Worm (Caenorhabditis elegans) whole organism, L1 larva: ENCODE measurements around the gene acy-1.
A peak's percentile ranks its signal among the peaks of the same experiment; 100 is the strongest.

Experiments
- Y116A8C.19 ChIP-seq: sonication (generic microtip); optimal IDR thresholded peaks from 2 replicates; lab custom pipeline; 2016; ENCODE audit warnings: missing compliant biosample characterization, missing genetic modification characterization, borderline replicate concordance
- aha-1 ChIP-seq: fragments of 150-350 bp; optimal IDR thresholded peaks from 2 replicates; lab custom pipeline; 2014; ENCODE audit warnings: missing biosample characterization, missing genetic modification characterization
- ceh-63 ChIP-seq: fragments of 200-800 bp; sonication (Bioruptor generic); optimal IDR thresholded peaks from 2 replicates; lab custom pipeline; 2018; ENCODE audit warnings: mild to moderate bottlenecking, missing genetic modification characterization, missing compliant biosample characterization
- ceh-88 ChIP-seq: fragments of 200-800 bp; sonication (Bioruptor generic); IDR thresholded peaks from 2 replicates; pipeline ENCODE4 v1.3.6; 2022; ENCODE audit warnings: missing genetic modification characterization, missing compliant biosample characterization
- dpl-1 ChIP-seq, 3 experiments: fragments of 150-350 bp in 2 of 3; sonication (generic microtip) in 1 of 3; optimal IDR thresholded peaks; 2 replicates each; lab custom pipeline; 2014 to 2017; ENCODE audit warnings: missing biosample characterization in 3 of 3, missing genetic modification characterization in 3 of 3, missing genetic modification reagents in 3 of 3
- dsc-1 ChIP-seq: sonication (generic microtip); optimal IDR thresholded peaks from 2 replicates; lab custom pipeline; 2016; ENCODE audit warnings: mild to moderate bottlenecking, missing genetic modification characterization, missing compliant biosample characterization
- efl-1 ChIP-seq, 4 experiments: fragments of 150-350 bp; optimal IDR thresholded peaks in 3 of 4; peaks in 1 of 4; 1 replicate in 1 of 4; 2 replicates in 3 of 4; lab custom pipeline; 2014; ENCODE audit warnings: missing biosample characterization in 2 of 4, missing genetic modification characterization in 2 of 4, missing genetic modification reagents in 2 of 4
- efl-3 ChIP-seq: fragments of 200-800 bp; sonication (Bioruptor generic); optimal IDR thresholded peaks from 2 replicates; lab custom pipeline; 2018; ENCODE audit warnings: mild to moderate bottlenecking, missing genetic modification characterization, missing compliant biosample characterization
- egl-13 ChIP-seq: sonication (generic microtip); optimal IDR thresholded peaks from 2 replicates; lab custom pipeline; 2016; ENCODE audit warnings: missing genotype, missing genetic modification reagents, missing genetic modification characterization, missing compliant biosample characterization
- elt-3 ChIP-seq, 6 experiments: fragments of 150-350 bp in 1 of 6; sonication (generic microtip); optimal IDR thresholded peaks; 2 replicates each; lab custom pipeline; 2017 to 2018; ENCODE audit warnings: missing biosample characterization in 6 of 6, missing genetic modification characterization in 6 of 6, inconsistent platforms in 1 of 6
- fkh-10 ChIP-seq: sonication (generic microtip); optimal IDR thresholded peaks from 2 replicates; lab custom pipeline; 2017; ENCODE audit warnings: missing biosample characterization, missing genetic modification reagents, missing genetic modification characterization
- isw-1 ChIP-seq: fragments of 200-800 bp; sonication (Bioruptor generic); IDR thresholded peaks from 2 replicates; pipeline ENCODE4 v1.3.6; 2022; ENCODE audit warnings: missing genetic modification characterization, missing compliant biosample characterization
- lir-3 ChIP-seq: sonication (generic microtip); optimal IDR thresholded peaks from 2 replicates; lab custom pipeline; 2016; ENCODE audit warnings: mild to moderate bottlenecking, missing genetic modification characterization, moderate library complexity, missing compliant biosample characterization; ENCODE audit not compliant: poor library complexity
- lsy-2 ChIP-seq, 2 experiments: fragments of 150-350 bp; optimal IDR thresholded peaks; 2 replicates each; lab custom pipeline; 2014; ENCODE audit warnings: missing biosample characterization in 2 of 2, missing genetic modification characterization in 2 of 2
- mab-9 ChIP-seq: fragments of 200-800 bp; sonication (Bioruptor generic); IDR thresholded peaks from 2 replicates; pipeline ENCODE4 v1.3.6; 2022; ENCODE audit warnings: missing genetic modification reagents, missing genetic modification characterization, missing compliant biosample characterization
- mef-2 ChIP-seq: fragments of 150-350 bp; optimal IDR thresholded peaks from 2 replicates; lab custom pipeline; 2014; ENCODE audit warnings: missing biosample characterization, missing genetic modification characterization
- mep-1 ChIP-seq: fragments of 150-350 bp; optimal IDR thresholded peaks from 2 replicates; lab custom pipeline; 2014; ENCODE audit warnings: missing biosample characterization, missing genetic modification characterization
- nhr-19 ChIP-seq: fragments of 200-800 bp; sonication (Bioruptor generic); conservative IDR thresholded peaks from 2 replicates; pipeline ENCODE4 v1.3.6; 2022; ENCODE audit warnings: missing genetic modification characterization, missing compliant biosample characterization
- nhr-20 ChIP-seq: sonication (generic microtip); optimal IDR thresholded peaks from 2 replicates; lab custom pipeline; 2016; ENCODE audit warnings: mild to moderate bottlenecking, missing genetic modification characterization, missing compliant biosample characterization
- nhr-237 ChIP-seq: fragments of 150-350 bp; optimal IDR thresholded peaks from 2 replicates; lab custom pipeline; 2014; ENCODE audit warnings: missing biosample characterization, missing genetic modification characterization
- nhr-28 ChIP-seq: fragments of 150-350 bp; optimal IDR thresholded peaks from 2 replicates; lab custom pipeline; 2014; ENCODE audit warnings: missing biosample characterization, missing genetic modification characterization
- nhr-47 ChIP-seq: sonication (generic microtip); optimal IDR thresholded peaks from 2 replicates; lab custom pipeline; 2016; ENCODE audit warnings: mild to moderate bottlenecking, missing genetic modification characterization, moderate library complexity, missing compliant biosample characterization
- nhr-77 ChIP-seq: fragments of 150-350 bp; optimal IDR thresholded peaks from 2 replicates; lab custom pipeline; 2014; ENCODE audit warnings: missing biosample characterization, missing genetic modification characterization
- nhr-84 ChIP-seq: sonication (generic microtip); optimal IDR thresholded peaks from 2 replicates; lab custom pipeline; 2017; ENCODE audit warnings: missing biosample characterization, missing genetic modification characterization
- nhr-90 ChIP-seq: sonication (generic microtip); optimal IDR thresholded peaks from 2 replicates; lab custom pipeline; 2016; ENCODE audit warnings: mild to moderate bottlenecking, missing genetic modification characterization, missing compliant biosample characterization; ENCODE audit not compliant: poor library complexity
- pag-3 ChIP-seq: sonication (generic microtip); optimal IDR thresholded peaks from 2 replicates; lab custom pipeline; 2017; ENCODE audit warnings: missing genetic modification characterization, mild to moderate bottlenecking, missing compliant biosample characterization, antibody characterized with exemption, borderline replicate concordance; ENCODE audit not compliant: insufficient read depth
- pax-3 ChIP-seq: fragments of 200-800 bp; sonication (Bioruptor generic); optimal IDR thresholded peaks from 2 replicates; lab custom pipeline; 2018; ENCODE audit warnings: mild to moderate bottlenecking, missing genetic modification characterization, moderate library complexity, missing compliant biosample characterization
- pqm-1 ChIP-seq: sonication (generic microtip); optimal IDR thresholded peaks from 3 replicates; lab custom pipeline; 2017; ENCODE audit warnings: missing biosample characterization, missing genetic modification characterization
- rnt-1 ChIP-seq: sonication (generic microtip); optimal IDR thresholded peaks from 2 replicates; lab custom pipeline; 2016; ENCODE audit warnings: mild to moderate bottlenecking, missing genetic modification characterization, moderate library complexity, missing compliant biosample characterization
- snu-23 ChIP-seq: sonication (generic microtip); optimal IDR thresholded peaks from 2 replicates; lab custom pipeline; 2016; ENCODE audit warnings: missing genetic modification characterization, missing compliant biosample characterization
- sox-4 ChIP-seq: sonication (generic microtip); optimal IDR thresholded peaks from 2 replicates; lab custom pipeline; 2016; ENCODE audit warnings: missing genetic modification characterization, missing compliant biosample characterization
- sptf-1 ChIP-seq: fragments of 150-350 bp; optimal IDR thresholded peaks from 2 replicates; lab custom pipeline; 2014; ENCODE audit warnings: missing biosample characterization, missing genetic modification characterization
- sup-37 ChIP-seq: fragments of 200-800 bp; sonication (Bioruptor generic); optimal IDR thresholded peaks from 2 replicates; lab custom pipeline; 2018; ENCODE audit warnings: mild to moderate bottlenecking, missing genetic modification characterization, missing compliant biosample characterization
- swsn-7 ChIP-seq: sonication (generic microtip); optimal IDR thresholded peaks from 2 replicates; lab custom pipeline; 2016; ENCODE audit warnings: missing genetic modification characterization, missing compliant biosample characterization
- tbx-2 ChIP-seq: sonication (generic microtip); optimal IDR thresholded peaks from 2 replicates; lab custom pipeline; 2016; ENCODE audit warnings: missing genetic modification characterization, missing compliant biosample characterization
- unc-130 ChIP-seq: fragments of 150-350 bp; optimal IDR thresholded peaks from 2 replicates; lab custom pipeline; 2017; ENCODE audit warnings: missing biosample characterization, missing genetic modification characterization, inconsistent platforms
- unc-30 ChIP-seq: sonication (generic microtip); optimal IDR thresholded peaks from 2 replicates; lab custom pipeline; 2017; ENCODE audit warnings: missing biosample characterization, missing genetic modification characterization
- unc-62 ChIP-seq: fragments of 150-350 bp; optimal IDR thresholded peaks from 2 replicates; lab custom pipeline; 2014; ENCODE audit warnings: missing biosample characterization, missing genetic modification reagents, missing genetic modification characterization
- unc-98 ChIP-seq: fragments of 200-800 bp; sonication (Bioruptor generic); IDR thresholded peaks from 2 replicates; pipeline ENCODE4 v1.3.6; 2022; ENCODE audit warnings: missing genetic modification characterization, missing compliant biosample characterization
- vab-15 ChIP-seq: sonication (generic microtip); optimal IDR thresholded peaks from 2 replicates; lab custom pipeline; 2017; ENCODE audit warnings: missing genotype, mild to moderate bottlenecking, missing genetic modification characterization, missing compliant biosample characterization
- ztf-11 ChIP-seq, 2 experiments: sonication (generic microtip); optimal IDR thresholded peaks; 2 replicates each; lab custom pipeline; 2016 to 2017; ENCODE audit warnings: missing genetic modification characterization in 2 of 2, missing biosample characterization in 1 of 2, missing compliant biosample characterization in 1 of 2
- ztf-4 ChIP-seq: fragments of 150-350 bp; optimal IDR thresholded peaks from 2 replicates; lab custom pipeline; 2014; ENCODE audit warnings: missing biosample characterization, missing genetic modification characterization

The acy-1 gene

DNA sequence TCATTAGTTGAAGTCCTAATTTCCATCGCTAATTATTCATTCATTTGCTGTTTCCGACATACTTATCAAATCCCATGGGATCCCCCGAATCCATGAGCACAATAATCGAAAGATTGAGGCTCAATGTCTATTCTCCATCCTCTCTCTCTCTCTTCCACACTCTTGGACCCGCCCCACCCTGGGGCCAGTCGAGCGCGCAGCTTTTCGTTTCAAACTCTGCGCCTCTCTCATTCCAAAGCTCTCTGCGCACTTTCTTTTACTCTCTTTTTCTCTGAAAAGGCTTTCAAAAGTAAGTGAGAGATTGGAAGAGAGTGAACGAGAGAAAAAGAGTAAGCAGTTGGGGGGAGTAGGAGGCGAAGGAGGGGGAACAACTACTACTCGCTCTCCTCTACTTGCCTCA lies at the start of gene acy-1 (continued):
- peak; percentile 58 to 75 (median 67) for TF ChIP-seq dpl-1 (GFP tag; optimal IDR thresholded peaks at IDR 0.05; lab: Kevin White, UChicago)
- TF ChIP-seq pag-3 (tag; lab: Kevin White, UChicago), result no peak
- TF ChIP-seq isw-1 (GFP tag; lab: Robert Waterston, UW), result peak; percentile 64
- TF ChIP-seq sox-4 (tag; lab: Kevin White, UChicago), result peak; percentile 20
- peak; percentile 84 for TF ChIP-seq swsn-7
- TF ChIP-seq tbx-2 (tag; lab: Kevin White, UChicago), result peak; percentile 73
- TF ChIP-seq ztf-11 (tag; optimal IDR thresholded peaks at IDR 0.05; lab: Kevin White, UChicago), result peak in 1 of 2 experiments; percentile 13
- peak; percentile 46; the same call in 1 of the 2 replicates for TF ChIP-seq unc-98 (GFP tag; lab: Robert Waterston, UW)
- TF ChIP-seq pax-3 (tag; lab: Kevin White, UChicago), result peak; percentile 49
- peak; percentile 51 for TF ChIP-seq lir-3 (tag; lab: Kevin White, UChicago)
- peak; percentile 71 for TF ChIP-seq dsc-1 (tag; lab: Kevin White, UChicago)

DNA sequence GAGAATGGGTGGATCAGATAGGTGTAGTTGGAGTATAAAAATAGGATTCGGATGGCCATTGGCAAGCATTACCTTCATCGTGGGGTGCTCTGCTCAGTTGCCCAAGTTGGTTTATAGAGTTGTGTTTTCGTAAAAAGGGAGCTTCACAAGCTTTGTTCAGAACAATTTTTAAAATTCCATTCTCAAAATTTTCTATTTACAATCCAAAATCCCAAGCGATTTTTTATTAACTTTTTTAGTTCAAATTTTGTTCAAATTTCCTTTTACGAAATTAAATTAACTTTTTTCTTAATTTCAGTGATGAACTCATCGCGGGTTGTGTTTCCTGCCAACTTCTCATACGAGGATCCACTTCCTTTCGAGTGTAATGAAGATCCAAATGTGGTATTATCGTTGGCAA lies 44.4 kb upstream of the acy-1 start, which contains the start of gene srg-10:
srg-10 (plus strand) TSS at position 301 of the 400 bp plus-strand sequence.
- no peak for TF ChIP-seq unc-30 (tag; lab: Kevin White, UChicago)
- TF ChIP-seq, all 84 proteins: peak for 0

DNA sequence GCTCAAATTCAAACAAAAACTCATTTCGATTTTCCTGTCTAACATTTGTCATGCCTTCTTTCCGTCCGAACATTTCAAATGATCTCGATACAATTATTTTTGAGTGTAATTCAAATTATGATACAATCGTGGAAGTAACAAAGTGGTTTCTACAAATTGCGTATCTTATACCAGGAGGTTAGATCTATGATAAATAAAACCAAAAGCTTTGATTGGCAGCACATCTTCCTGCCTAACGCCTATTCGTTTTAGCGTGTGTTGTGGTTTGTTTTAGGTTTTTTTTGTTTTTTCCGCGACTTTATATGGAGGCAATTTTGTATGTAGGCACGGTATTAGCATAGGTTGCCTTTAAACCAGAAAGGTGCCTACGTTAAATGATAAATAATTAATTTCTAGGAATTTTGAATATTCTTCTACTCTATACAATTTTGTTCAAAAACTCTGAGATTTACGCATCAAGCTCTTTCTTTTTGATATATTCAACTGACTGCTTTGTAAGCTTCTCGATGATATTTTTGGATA lies 41.9 kb upstream of the acy-1 start, which contains the start of gene srg-11:
srg-11 (plus strand) TSS at position 51 of the 522 bp plus-strand sequence.
- no peak for TF ChIP-seq unc-130 (tag; lab: Kevin White, UChicago)
- TF ChIP-seq aha-1 (tag; lab: Kevin White, UChicago), result no peak
- TF ChIP-seq snu-23, result no peak
- TF ChIP-seq nhr-84 (tag; lab: Kevin White, UChicago), result no peak
- TF ChIP-seq unc-62, result no peak
- no peak for TF ChIP-seq nhr-90 (tag; lab: Kevin White, UChicago)
- no peak for TF ChIP-seq unc-30 (tag; lab: Kevin White, UChicago)
- TF ChIP-seq vab-15 (tag; lab: Kevin White, UChicago), result no peak
- TF ChIP-seq pqm-1, result no peak
- no peak for TF ChIP-seq elt-3 (tag; optimal IDR thresholded peaks at IDR 0.05; lab: Kevin White, UChicago)
- no peak for TF ChIP-seq efl-1 (optimal IDR thresholded peaks at IDR 0.05; lab: Kevin White, UChicago)
- TF ChIP-seq efl-1 (GFP tag; optimal IDR thresholded peaks at IDR 0.05 in 1 of 2; lab: Kevin White, UChicago), result no peak

DNA sequence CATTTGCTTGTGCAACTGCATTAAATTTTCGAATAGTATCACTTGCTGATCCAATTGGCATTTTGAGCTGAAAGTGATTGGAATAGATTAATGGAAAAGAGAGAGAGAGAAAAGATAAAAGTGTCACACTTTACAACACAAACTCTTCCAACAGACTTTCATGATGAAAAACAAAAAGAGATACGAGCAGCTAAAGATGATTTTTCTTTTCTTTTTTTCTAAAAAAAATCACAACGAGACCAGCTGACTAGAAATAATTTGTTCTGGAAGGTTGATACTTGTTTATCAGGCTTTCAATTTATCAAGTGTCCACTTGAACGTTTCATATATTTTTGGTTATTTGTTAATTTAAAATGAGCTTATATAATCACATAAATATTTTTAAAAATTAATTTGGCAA lies 34.8 kb upstream of the acy-1 start:
- TF ChIP-seq sptf-1 (tag; lab: Kevin White, UChicago), result no peak
- TF ChIP-seq ceh-63 (GFP tag; lab: Kevin White, UChicago), result no peak
- TF ChIP-seq lsy-2 (tag; optimal IDR thresholded peaks at IDR 0.05; lab: Kevin White, UChicago), result peak; percentile 58 to 62
- TF ChIP-seq nhr-47 (tag; lab: Kevin White, UChicago), result no peak
- peak; percentile 0 for TF ChIP-seq swsn-7
- TF ChIP-seq ztf-4, result no peak
- TF ChIP-seq Y116A8C.19 (tag; lab: Kevin White, UChicago), result no peak
- peak; percentile 37 for TF ChIP-seq nhr-19 (GFP tag; lab: Robert Waterston, UW)
- no peak for TF ChIP-seq egl-13 (tag; lab: Kevin White, UChicago)
- peak; percentile 20 for TF ChIP-seq rnt-1
- TF ChIP-seq nhr-28 (tag; lab: Kevin White, UChicago), result no peak
- no peak for TF ChIP-seq unc-98 (GFP tag; lab: Robert Waterston, UW)
- TF ChIP-seq efl-3 (GFP tag; lab: Kevin White, UChicago), result no peak
- TF ChIP-seq elt-3 (tag; optimal IDR thresholded peaks at IDR 0.05; lab: Kevin White, UChicago), result no peak
- no peak for TF ChIP-seq sup-37 (GFP tag; lab: Kevin White, UChicago)
- peak; percentile 10 for TF ChIP-seq nhr-20
- no peak for TF ChIP-seq unc-62
- no peak for TF ChIP-seq isw-1 (GFP tag; lab: Robert Waterston, UW)
- TF ChIP-seq efl-1 (optimal IDR thresholded peaks at IDR 0.05; lab: Kevin White, UChicago), result peak in 1 of 2 experiments; percentile 12
- TF ChIP-seq efl-1 (GFP tag; optimal IDR thresholded peaks at IDR 0.05 in 1 of 2; lab: Kevin White, UChicago), result no peak
- TF ChIP-seq unc-130 (tag; lab: Kevin White, UChicago), result no peak
- TF ChIP-seq mab-9 (GFP tag; lab: Robert Waterston, UW), result no peak
- TF ChIP-seq nhr-77, result no peak
- TF ChIP-seq dpl-1 (GFP tag; optimal IDR thresholded peaks at IDR 0.05; lab: Kevin White, UChicago), result peak in 1 of 3 experiments; percentile 1
- peak; percentile 28 for TF ChIP-seq mep-1 (tag; lab: Kevin White, UChicago)
- no peak for TF ChIP-seq fkh-10 (GFP tag; lab: Kevin White, UChicago)
- TF ChIP-seq nhr-237 (tag; lab: Kevin White, UChicago), result no peak
- TF ChIP-seq pax-3 (tag; lab: Kevin White, UChicago), result no peak
- TF ChIP-seq ceh-88 (GFP tag; lab: Robert Waterston, UW), result no peak
- no peak for TF ChIP-seq nhr-90 (tag; lab: Kevin White, UChicago)
- no peak for TF ChIP-seq sox-4 (tag; lab: Kevin White, UChicago)
- no peak for TF ChIP-seq nhr-84 (tag; lab: Kevin White, UChicago)
- no peak for TF ChIP-seq mef-2 (tag; lab: Kevin White, UChicago)
- TF ChIP-seq aha-1 (tag; lab: Kevin White, UChicago), result no peak
- peak; percentile 58 for TF ChIP-seq snu-23
